Worm (Caenorhabditis elegans) whole organism, young adult: Measurements from ENCODE around the gene snb-1.

Experiments
- F57C9.4 ChIP-seq: sonication (generic microtip); optimal IDR thresholded peaks from 2 replicates; lab custom pipeline; 2017; ENCODE audit warnings: mild to moderate bottlenecking, missing genetic modification characterization, missing compliant biosample characterization
- T26A5.8 ChIP-seq: sonication (generic microtip); optimal IDR thresholded peaks from 2 replicates; lab custom pipeline; 2016; ENCODE audit warnings: missing genetic modification characterization, missing compliant biosample characterization
- Y53F4B.3 ChIP-seq: fragments of 200-800 bp; sonication (Bioruptor generic); IDR thresholded peaks from 2 replicates; pipeline ENCODE4 v1.3.6; 2022; ENCODE audit warnings: missing genetic modification reagents, missing genetic modification characterization, missing compliant biosample characterization
- Y95B8A.8 ChIP-seq: fragments of 200-800 bp; sonication (Bioruptor generic); IDR thresholded peaks from 2 replicates; pipeline ENCODE4 v1.3.6; 2022; ENCODE audit warnings: missing genetic modification reagents, missing genetic modification characterization, missing compliant biosample characterization
- attf-6 ChIP-seq: fragments of 200-800 bp; sonication (Bioruptor generic); IDR thresholded peaks from 2 replicates; pipeline ENCODE4 v1.3.6; 2022; ENCODE audit warnings: missing genetic modification reagents, missing genetic modification characterization, missing compliant biosample characterization
- ceh-27 ChIP-seq: fragments of 200-800 bp; sonication (Bioruptor generic); optimal IDR thresholded peaks from 2 replicates; lab custom pipeline; 2018; ENCODE audit warnings: mild to moderate bottlenecking, missing genetic modification characterization, moderate library complexity, missing compliant biosample characterization
- dox-1 ChIP-seq: fragments of 200-800 bp; sonication (Bioruptor generic); IDR thresholded peaks from 2 replicates; pipeline ENCODE4 v1.3.6; 2022; ENCODE audit warnings: missing genetic modification reagents, missing genetic modification characterization, missing compliant biosample characterization
- dpl-1 ChIP-seq: fragments of 150-350 bp; optimal IDR thresholded peaks from 2 replicates; lab custom pipeline; 2014; ENCODE audit warnings: missing biosample characterization, missing genetic modification reagents, missing genetic modification characterization
- hmg-1.2 ChIP-seq: fragments of 200-800 bp; sonication (Bioruptor generic); IDR thresholded peaks from 2 replicates; pipeline ENCODE4 v1.3.6; 2022; ENCODE audit warnings: missing genetic modification reagents, missing genetic modification characterization, missing compliant biosample characterization
- let-607 ChIP-seq, 2 experiments: fragments of 200-800 bp in 1 of 2; sonication (Bioruptor generic) in 1 of 2; sonication (generic microtip) in 1 of 2; optimal IDR thresholded peaks; 2 replicates each; lab custom pipeline; 2016 to 2018; ENCODE audit warnings: mild to moderate bottlenecking in 2 of 2, missing compliant biosample characterization in 2 of 2, missing genetic modification characterization in 2 of 2, moderate library complexity in 2 of 2, missing genotype in 1 of 2
- lin-54 ChIP-seq: fragments of 200-800 bp; sonication (Bioruptor generic); optimal IDR thresholded peaks from 2 replicates; lab custom pipeline; 2018; ENCODE audit warnings: mild to moderate bottlenecking, missing genetic modification characterization, missing compliant biosample characterization
- madf-10 ChIP-seq: sonication (generic microtip); optimal IDR thresholded peaks from 2 replicates; lab custom pipeline; 2016; ENCODE audit warnings: mild to moderate bottlenecking, missing genetic modification characterization, missing compliant biosample characterization
- mes-4 ChIP-seq: sonication (generic microtip); optimal IDR thresholded peaks from 2 replicates; lab custom pipeline; 2016; ENCODE audit warnings: missing genotype, missing genetic modification characterization, missing compliant biosample characterization
- nhr-179 ChIP-seq: sonication (generic microtip); optimal IDR thresholded peaks from 2 replicates; lab custom pipeline; 2016; ENCODE audit warnings: mild to moderate bottlenecking, missing genetic modification characterization, missing compliant biosample characterization
- nhr-80 ChIP-seq: sonication (generic microtip); optimal IDR thresholded peaks from 2 replicates; lab custom pipeline; 2016; ENCODE audit warnings: missing genetic modification characterization, missing compliant biosample characterization
- pbrm-1 ChIP-seq: fragments of 200-800 bp; sonication (Bioruptor generic); IDR thresholded peaks from 2 replicates; pipeline ENCODE4 v1.3.6; 2022; ENCODE audit warnings: missing genetic modification reagents, missing genetic modification characterization, missing compliant biosample characterization
- pha-4 ChIP-seq: fragments of 150-350 bp; sonication (generic microtip); optimal IDR thresholded peaks from 2 replicates; lab custom pipeline; 2014; ENCODE audit warnings: missing biosample characterization, missing genetic modification reagents, missing genetic modification characterization
- repo-1 ChIP-seq: sonication (generic microtip); optimal IDR thresholded peaks from 2 replicates; lab custom pipeline; 2017; ENCODE audit warnings: mild to moderate bottlenecking, missing genetic modification characterization, missing compliant biosample characterization
- sdz-38 ChIP-seq: sonication (generic microtip); optimal IDR thresholded peaks from 2 replicates; lab custom pipeline; 2016; ENCODE audit warnings: missing genotype, missing genetic modification characterization, missing compliant biosample characterization
- snpc-1.3 ChIP-seq: sonication (generic microtip); optimal IDR thresholded peaks from 2 replicates; lab custom pipeline; 2017; ENCODE audit warnings: missing genetic modification characterization, mild to moderate bottlenecking, missing compliant biosample characterization, antibody characterized with exemption, moderate library complexity, missing genotype, missing genetic modification reagents; ENCODE audit not compliant: insufficient read depth
- tbp1 ChIP-seq: fragments of 200-800 bp; sonication (Bioruptor generic); optimal IDR thresholded peaks from 2 replicates; lab custom pipeline; 2018; ENCODE audit warnings: mild to moderate bottlenecking, missing genetic modification characterization, missing compliant biosample characterization
- unc-62 ChIP-seq: fragments of 150-350 bp; optimal IDR thresholded peaks from 2 replicates; lab custom pipeline; 2014; ENCODE audit warnings: missing biosample characterization, missing genetic modification reagents, missing genetic modification characterization
- zfh-2 ChIP-seq: fragments of 200-800 bp; sonication (Bioruptor generic); conservative IDR thresholded peaks from 2 replicates; pipeline ENCODE4 v1.3.6; 2022; ENCODE audit warnings: missing genetic modification reagents, missing genetic modification characterization, missing compliant biosample characterization
- zim-3 ChIP-seq: sonication (generic microtip); optimal IDR thresholded peaks from 2 replicates; lab custom pipeline; 2017; ENCODE audit warnings: mild to moderate bottlenecking, missing genetic modification characterization, moderate library complexity, missing compliant biosample characterization

The snb-1 gene

DNA sequence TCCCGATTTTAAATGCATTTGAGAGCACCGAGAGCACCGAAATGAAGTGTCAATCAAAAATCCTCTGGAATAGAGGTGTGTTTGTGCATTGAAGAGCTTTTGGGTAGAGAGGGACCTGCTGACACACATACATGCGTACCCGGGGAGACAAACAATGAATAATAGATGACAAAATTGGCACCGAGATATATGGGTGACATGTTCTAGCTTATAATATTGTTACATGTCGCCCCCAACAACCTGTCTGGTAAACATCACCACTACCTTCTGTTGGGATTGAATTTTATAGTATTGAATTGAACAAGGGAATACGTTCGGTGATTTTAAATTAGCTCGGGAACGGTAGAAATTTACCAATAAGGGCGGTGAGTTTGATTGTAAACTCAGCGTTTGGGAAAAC lies 27.4 kb upstream of the snb-1 start:
- TF ChIP-seq Y95B8A.8 (GFP tag; lab: Robert Waterston, UW), result no peak
- no peak for TF ChIP-seq zim-3 (tag; lab: Kevin White, UChicago)
- TF ChIP-seq nhr-80, result no peak
- TF ChIP-seq unc-62 (GFP tag; lab: Kevin White, UChicago), result no peak

DNA sequence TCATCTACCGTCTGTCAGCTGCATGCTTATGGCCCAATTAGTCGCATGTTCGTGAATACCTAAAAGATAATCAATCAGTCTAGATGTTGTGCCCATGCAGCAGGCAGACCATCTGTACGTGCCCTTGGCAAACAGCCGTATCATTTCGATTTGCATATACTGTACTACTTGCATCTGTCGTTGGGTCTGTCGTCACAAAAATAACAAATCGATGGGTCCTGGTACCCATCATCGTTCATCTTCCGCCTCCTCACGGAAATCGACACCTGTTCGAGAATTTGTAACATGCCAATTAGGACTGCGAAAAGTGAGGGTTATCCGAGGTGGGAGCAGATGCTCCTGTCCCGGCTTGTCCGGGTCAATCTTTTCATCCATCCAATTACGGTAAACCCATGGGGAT lies 27.0 kb upstream of the snb-1 start:
- no peak for TF ChIP-seq lin-54 (GFP tag; lab: Kevin White, UChicago)
- TF ChIP-seq nhr-179 (tag; lab: Kevin White, UChicago), result no peak
- no peak for TF ChIP-seq F57C9.4 (tag; lab: Kevin White, UChicago)
- no peak for TF ChIP-seq dox-1 (GFP tag; lab: Robert Waterston, UW)
- TF ChIP-seq snpc-1.3 (tag; lab: Kevin White, UChicago), result no peak
- no peak for TF ChIP-seq pbrm-1 (GFP tag; lab: Robert Waterston, UW)
- TF ChIP-seq, all 124 proteins: peak for 0

DNA sequence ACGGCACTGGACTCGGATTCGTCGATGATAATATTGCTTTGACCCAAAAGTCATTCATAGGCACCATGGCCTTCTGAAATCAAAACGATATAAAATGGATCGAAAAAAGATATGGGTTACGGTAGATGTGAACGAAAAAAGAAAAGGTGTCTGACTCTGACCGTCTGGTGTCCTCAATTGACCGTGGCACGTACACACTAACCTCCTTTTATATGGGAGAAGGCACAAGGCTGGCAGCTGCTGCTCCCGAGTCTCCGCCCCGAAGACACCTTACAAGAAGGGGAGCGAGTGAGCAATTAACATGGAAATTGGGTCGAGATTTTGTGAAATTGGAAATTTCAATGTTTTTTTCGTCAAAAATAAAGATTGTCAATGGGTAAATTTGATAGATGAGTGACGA lies 25.2 kb upstream of the snb-1 start, which contains the start of gene egl-46:
Gene egl-46 (minus strand): TSS at position 73 of the 400 bp plus-strand sequence.
- 0 out of 2 replicates have a peak, but pooled peaks have one; percentile 19 for TF ChIP-seq zfh-2
- no peak for TF ChIP-seq dpl-1 (GFP tag; lab: Kevin White, UChicago)
- no peak for TF ChIP-seq T26A5.8 (tag; lab: Kevin White, UChicago)

DNA sequence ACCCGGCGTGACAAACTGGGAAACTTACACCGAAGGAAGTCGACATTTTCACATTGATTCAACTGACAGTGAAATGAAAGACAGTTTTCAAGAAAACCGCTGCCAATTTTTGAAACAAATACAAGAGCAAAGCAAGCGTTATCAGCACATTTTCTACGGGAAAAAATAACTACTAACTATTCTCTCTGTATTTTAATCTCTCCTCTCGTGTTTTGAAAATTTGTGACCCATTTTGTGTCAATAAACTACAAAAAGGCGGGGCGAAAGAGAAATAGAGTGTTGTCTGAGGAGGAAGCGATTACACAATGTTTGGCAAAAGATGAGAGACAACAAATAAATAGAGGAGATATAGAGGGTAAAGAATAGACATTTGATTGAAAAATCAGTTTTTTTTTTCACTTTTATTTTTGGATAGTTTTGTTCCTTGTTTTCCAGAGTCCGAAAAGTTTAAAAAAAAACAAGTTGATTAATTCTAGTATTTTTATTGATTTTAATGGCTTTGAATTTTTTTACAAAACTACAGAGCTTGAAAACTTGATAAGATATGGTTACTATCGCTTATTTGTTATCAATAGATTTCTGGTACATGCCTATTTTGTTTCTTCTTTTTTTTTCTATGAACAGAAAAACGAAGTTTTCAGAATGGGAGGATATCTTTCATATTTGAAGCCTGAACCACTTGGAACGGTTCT lies 20.0 kb upstream of the snb-1 start, which contains the start of gene cest-34:
Gene cest-34 (plus strand): TSS at position 642 of the 692 bp plus-strand sequence.
- TF ChIP-seq tbp1 (GFP tag; lab: Kevin White, UChicago), result no peak
- TF ChIP-seq nhr-80, result peak; percentile 87
- TF ChIP-seq ceh-27 (GFP tag; lab: Kevin White, UChicago), result no peak

DNA sequence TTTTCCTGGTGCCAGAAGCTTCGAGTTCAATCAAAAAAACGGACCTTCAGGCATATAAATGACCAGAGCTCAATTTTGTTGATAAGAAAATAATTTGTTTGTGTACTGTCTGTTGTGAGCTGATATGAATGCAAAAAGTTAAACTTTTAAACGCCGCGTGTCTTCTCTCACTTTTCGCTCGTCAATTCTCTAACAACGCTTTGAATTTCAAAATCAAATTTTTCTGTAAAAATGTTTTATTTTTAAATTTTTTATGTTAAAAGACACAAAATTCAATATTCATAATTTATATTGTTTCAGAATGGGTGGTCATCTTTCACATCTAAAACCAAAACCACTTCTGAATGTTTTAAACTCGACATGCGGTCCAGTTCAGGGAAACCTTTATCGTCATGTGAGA lies 17.7 kb upstream of the snb-1 start, which contains the start of gene cest-31:
Gene cest-31 (plus strand): TSS at position 301 of the 400 bp plus-strand sequence.
- no peak for TF ChIP-seq ceh-27 (GFP tag; lab: Kevin White, UChicago)
- no peak for TF ChIP-seq madf-10 (tag; lab: Kevin White, UChicago)
- TF ChIP-seq snpc-1.3 (tag; lab: Kevin White, UChicago), result no peak
- TF ChIP-seq sdz-38 (tag; lab: Kevin White, UChicago), result no peak
- no peak for TF ChIP-seq zim-3 (tag; lab: Kevin White, UChicago)
- TF ChIP-seq hmg-1.2, result no peak
- TF ChIP-seq let-607 (tag; optimal IDR thresholded peaks at IDR 0.05; lab: Kevin White, UChicago), result no peak
- no peak for TF ChIP-seq dox-1 (GFP tag; lab: Robert Waterston, UW)
- no peak for TF ChIP-seq pha-4 (tag; lab: Kevin White, UChicago)
- no peak for TF ChIP-seq Y53F4B.3
- TF ChIP-seq, all 124 proteins: peak for 0

DNA sequence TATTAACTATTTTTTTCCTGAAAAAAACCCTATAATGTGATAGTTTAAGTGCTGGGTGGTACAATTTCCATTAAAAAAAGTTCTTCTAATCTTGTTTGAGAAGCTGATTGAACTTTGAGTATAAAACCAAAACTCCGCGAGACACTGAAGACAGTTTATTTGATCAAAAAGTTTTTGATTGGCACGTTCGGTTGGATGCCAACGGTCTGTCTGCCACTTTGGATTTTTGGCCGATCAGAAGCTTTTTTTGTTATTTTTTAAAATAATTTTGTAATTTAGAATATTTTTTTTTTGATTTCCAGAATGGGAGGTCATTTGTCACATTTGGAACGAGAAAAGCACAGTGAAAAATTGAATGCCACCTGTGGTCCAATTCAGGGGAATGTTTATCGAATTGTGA lies 13.2 kb upstream of the snb-1 start, which contains the start of gene cest-28:
Gene cest-28 (plus strand): TSS at position 301 of the 400 bp plus-strand sequence.
- TF ChIP-seq nhr-80 (peak; percentile 32), Y95B8A.8 (GFP tag; lab: Robert Waterston, UW) (no peak)
- TF ChIP-seq, all 124 proteins: peak for 1

DNA sequence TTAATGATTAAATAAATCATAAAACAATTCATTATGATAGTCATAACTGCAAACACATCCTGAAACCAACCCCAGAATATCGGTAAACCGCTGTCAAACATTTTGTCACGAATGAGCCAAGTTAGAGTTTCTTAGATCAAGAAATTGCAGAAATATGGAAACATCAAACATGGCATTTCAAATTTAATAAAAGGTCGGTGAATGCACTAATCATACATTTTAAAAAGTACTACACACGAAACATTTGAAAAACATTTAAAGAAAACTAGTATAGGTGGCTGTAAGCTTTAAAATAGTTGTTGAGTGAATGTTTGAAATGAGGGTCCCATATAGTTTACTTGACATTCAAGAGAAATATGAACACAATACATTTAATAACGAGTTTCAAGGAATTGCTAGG lies 12.4 kb upstream of the snb-1 start, which contains the start of gene str-180:
Gene str-180 (minus strand): TSS at position 101 of the 400 bp plus-strand sequence.
- TF ChIP-seq repo-1 (tag; lab: Kevin White, UChicago), result no peak
- no peak for TF ChIP-seq mes-4
- no peak for TF ChIP-seq attf-6 (GFP tag; lab: Robert Waterston, UW)
- TF ChIP-seq pha-4 (tag; lab: Kevin White, UChicago), result no peak
